Worm (Caenorhabditis elegans): Measurements from ENCODE around the gene T24D5.4.

DNA sequence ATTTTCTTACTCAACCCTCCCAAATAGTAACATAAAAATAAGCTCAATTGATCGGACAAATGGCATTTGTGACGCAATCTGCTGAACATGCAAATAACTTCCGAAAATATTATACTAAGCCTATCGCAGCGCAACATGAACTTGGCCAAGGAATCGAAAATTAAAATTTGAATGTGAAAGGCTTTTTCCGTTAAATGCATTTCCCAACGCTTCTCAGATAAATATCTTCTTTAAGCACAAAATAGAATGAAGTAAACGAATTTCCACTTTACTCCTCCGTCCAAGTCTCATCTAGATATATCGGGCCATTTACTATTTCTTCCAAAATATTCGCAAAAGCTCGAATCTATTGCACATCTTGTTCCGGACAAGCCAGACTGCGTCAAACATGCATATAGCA is 47.9 kb upstream of the T24D5.4 start:
- no peak for TF ChIP-seq ets-7 (tag; optimal IDR thresholded peaks at IDR 0.05)
- no peak for TF ChIP-seq tbx-37 (GFP tag; conservative IDR thresholded peaks at IDR 0.05)
- TF ChIP-seq aly-1 (tag; optimal IDR thresholded peaks at IDR 0.05) = no peak
- TF ChIP-seq flt-1 (GFP tag; IDR thresholded peaks at IDR 0.05) = no peak
- no peak for TF ChIP-seq ama-1 (optimal IDR thresholded peaks at IDR 0.05)
- TF ChIP-seq ceh-13 (GFP tag; optimal IDR thresholded peaks at IDR 0.05) = no peak
- no peak for TF ChIP-seq hmbx-1 (tag; optimal IDR thresholded peaks at IDR 0.05)
- no peak for TF ChIP-seq hmg-4 (GFP tag; optimal IDR thresholded peaks at IDR 0.05)
- TF ChIP-seq tra-4 (tag; optimal IDR thresholded peaks at IDR 0.05) = no peak
- TF ChIP-seq F13C5.2 (tag; optimal IDR thresholded peaks at IDR 0.05) = no peak
- no peak for TF ChIP-seq scrt-1 (GFP tag; IDR thresholded peaks at IDR 0.05)
